Worm (Caenorhabditis elegans) whole organism, L3 larva: ENCODE data around the gene ZC13.10.
A peak's percentile ranks its signal among the peaks of the same experiment; 100 is the strongest.

Experiments
- R02D3.7 ChIP-seq: fragments of 150-350 bp; optimal IDR thresholded peaks from 2 replicates; lab custom pipeline; 2014; ENCODE audit warnings: missing biosample characterization, missing genetic modification characterization
- ZK546.5 ChIP-seq: sonication (generic microtip); optimal IDR thresholded peaks from 2 replicates; lab custom pipeline; 2017; ENCODE audit warnings: missing biosample characterization, missing genetic modification characterization
- aly-2 ChIP-seq: fragments of 150-350 bp; optimal IDR thresholded peaks from 2 replicates; lab custom pipeline; 2014; ENCODE audit warnings: missing biosample characterization, missing genetic modification characterization
- ceh-16 ChIP-seq: sonication (generic microtip); optimal IDR thresholded peaks from 2 replicates; lab custom pipeline; 2017; ENCODE audit warnings: missing biosample characterization, missing genetic modification characterization
- daf-12 ChIP-seq: fragments of 150-350 bp; optimal IDR thresholded peaks from 2 replicates; lab custom pipeline; 2014; ENCODE audit warnings: missing biosample characterization, missing genetic modification reagents, missing genetic modification characterization
- egl-27 ChIP-seq: sonication (generic microtip); optimal IDR thresholded peaks from 4 replicates; lab custom pipeline; 2017; ENCODE audit warnings: missing biosample characterization, missing genetic modification reagents, missing genetic modification characterization
- egl-5 ChIP-seq: fragments of 150-350 bp; optimal IDR thresholded peaks from 2 replicates; lab custom pipeline; 2017; ENCODE audit warnings: missing biosample characterization, missing genetic modification reagents, missing genetic modification characterization, inconsistent platforms
- elt-2 ChIP-seq: sonication (generic microtip); optimal IDR thresholded peaks from 2 replicates; lab custom pipeline; 2016; ENCODE audit warnings: missing genetic modification reagents, mild to moderate bottlenecking, missing genetic modification characterization, missing compliant biosample characterization
- eor-1 ChIP-seq, 2 experiments: fragments of 150-350 bp; optimal IDR thresholded peaks; 2 replicates each; lab custom pipeline; 2014 to 2018; ENCODE audit warnings: missing biosample characterization in 2 of 2, missing genetic modification characterization in 2 of 2
- fkh-10 ChIP-seq: sonication (generic microtip); optimal IDR thresholded peaks from 2 replicates; lab custom pipeline; 2017; ENCODE audit warnings: missing biosample characterization, missing genetic modification reagents, missing genetic modification characterization
- fkh-2 ChIP-seq: fragments of 150-350 bp; optimal IDR thresholded peaks from 2 replicates; lab custom pipeline; 2014; ENCODE audit warnings: missing biosample characterization, missing genetic modification reagents, missing genetic modification characterization
- lin-39 ChIP-seq: fragments of 150-350 bp; optimal IDR thresholded peaks from 2 replicates; lab custom pipeline; 2018; ENCODE audit warnings: missing biosample characterization, missing genetic modification reagents, missing genetic modification characterization
- lsy-12 ChIP-seq: sonication (generic microtip); optimal IDR thresholded peaks from 2 replicates; lab custom pipeline; 2016; ENCODE audit warnings: mild to moderate bottlenecking, missing genetic modification characterization, missing compliant biosample characterization
- mml-1 ChIP-seq: fragments of 150-350 bp; sonication (generic microtip); optimal IDR thresholded peaks from 3 replicates; lab custom pipeline; 2014; ENCODE audit warnings: missing biosample characterization, missing genetic modification characterization
- nfya-1 ChIP-seq: sonication (generic microtip); optimal IDR thresholded peaks from 2 replicates; lab custom pipeline; 2017; ENCODE audit warnings: missing genetic modification characterization, mild to moderate bottlenecking, missing compliant biosample characterization, antibody characterized with exemption, moderate library complexity; ENCODE audit not compliant: insufficient read depth
- nhr-12 ChIP-seq: fragments of 150-350 bp; optimal IDR thresholded peaks from 2 replicates; lab custom pipeline; 2014; ENCODE audit warnings: missing biosample characterization, missing genetic modification characterization
- nhr-25 ChIP-seq: sonication (generic microtip); optimal IDR thresholded peaks from 2 replicates; lab custom pipeline; 2017; ENCODE audit warnings: missing biosample characterization, missing genetic modification characterization
- nhr-43 ChIP-seq: sonication (generic microtip); optimal IDR thresholded peaks from 2 replicates; lab custom pipeline; 2016; ENCODE audit warnings: mild to moderate bottlenecking, missing genetic modification characterization, missing compliant biosample characterization; ENCODE audit not compliant: poor library complexity, severe bottlenecking
- nhr-67 ChIP-seq: fragments of 150-350 bp; optimal IDR thresholded peaks from 2 replicates; lab custom pipeline; 2014; ENCODE audit warnings: missing biosample characterization, missing genetic modification characterization
- nhr-76 ChIP-seq: fragments of 150-350 bp; sonication (generic microtip); optimal IDR thresholded peaks from 5 replicates; lab custom pipeline; 2014; ENCODE audit warnings: missing biosample characterization, missing genetic modification characterization
- nhr-77 ChIP-seq: fragments of 150-350 bp; optimal IDR thresholded peaks from 2 replicates; lab custom pipeline; 2014; ENCODE audit warnings: missing biosample characterization, missing genetic modification characterization
- pha-4 ChIP-seq: fragments of 150-350 bp; optimal IDR thresholded peaks from 2 replicates; lab custom pipeline; 2014; ENCODE audit warnings: missing biosample characterization, missing genetic modification reagents, missing genetic modification characterization
- pqm-1 ChIP-seq: fragments of 150-350 bp; optimal IDR thresholded peaks from 2 replicates; lab custom pipeline; 2017; ENCODE audit warnings: missing biosample characterization, missing genetic modification characterization, inconsistent platforms
- sea-2 ChIP-seq: fragments of 150-350 bp; sonication (generic microtip); optimal IDR thresholded peaks from 4 replicates; lab custom pipeline; 2014; ENCODE audit warnings: missing biosample characterization, missing genetic modification reagents, missing genetic modification characterization
- skn-1 ChIP-seq: fragments of 150-350 bp; optimal IDR thresholded peaks from 2 replicates; lab custom pipeline; 2014; ENCODE audit warnings: missing biosample characterization, missing genetic modification characterization
- snpc-4 ChIP-seq: fragments of 150-350 bp; optimal IDR thresholded peaks from 2 replicates; lab custom pipeline; 2014; ENCODE audit warnings: missing biosample characterization, missing genetic modification characterization
- tbx-2 ChIP-seq: sonication (generic microtip); optimal IDR thresholded peaks from 2 replicates; lab custom pipeline; 2016; ENCODE audit warnings: mild to moderate bottlenecking, missing genetic modification characterization, missing compliant biosample characterization
- unc-39 ChIP-seq: sonication (generic microtip); optimal IDR thresholded peaks from 4 replicates; lab custom pipeline; 2017; ENCODE audit warnings: missing biosample characterization, missing genetic modification characterization
- unc-62 ChIP-seq: fragments of 150-350 bp; sonication (generic microtip); optimal IDR thresholded peaks from 4 replicates; lab custom pipeline; 2014; ENCODE audit warnings: missing biosample characterization, missing genetic modification reagents, missing genetic modification characterization
- zag-1 ChIP-seq: fragments of 150-350 bp; optimal IDR thresholded peaks from 2 replicates; lab custom pipeline; 2014; ENCODE audit warnings: missing biosample characterization, missing genetic modification characterization

The ZC13.10 gene

DNA sequence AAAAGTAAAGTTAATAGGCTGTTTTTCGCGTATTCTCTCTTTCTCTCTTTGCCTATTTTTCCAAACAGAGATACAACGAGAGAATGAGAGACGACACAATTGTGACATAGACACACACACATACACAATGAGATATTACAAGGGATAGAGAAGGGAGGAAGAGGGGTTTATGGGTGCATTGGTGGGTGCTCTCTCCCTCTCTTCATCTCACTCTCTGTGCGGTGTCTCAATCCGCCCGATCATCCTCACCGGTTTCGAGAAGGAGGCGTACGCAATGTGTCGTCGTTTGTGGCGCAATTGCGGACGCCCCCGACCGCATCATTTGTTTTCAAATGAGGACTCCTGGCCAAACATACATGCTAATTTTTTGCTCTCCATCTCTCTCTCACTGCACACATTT, 47.1 kb upstream of the ZC13.10 start (continued):
- TF ChIP-seq pqm-1 (tag; lab: Kevin White, UChicago) = no peak
- TF ChIP-seq egl-5 (tag; lab: Kevin White, UChicago) = peak; percentile 94
- peak; percentile 80 for TF ChIP-seq R02D3.7 (tag; lab: Kevin White, UChicago)
- peak; percentile 8 for TF ChIP-seq unc-39 (tag; lab: Kevin White, UChicago)
- peak; percentile 78 for TF ChIP-seq skn-1 (tag; lab: Kevin White, UChicago)
- TF ChIP-seq, all 47 proteins: peak for 32

- TF ChIP-seq elt-2 (tag; lab: Kevin White, UChicago) = no peak
- TF ChIP-seq lin-39 = no peak
- TF ChIP-seq egl-27 (tag; lab: Kevin White, UChicago) = no peak
- TF ChIP-seq ZK546.5 = no peak
- no peak for TF ChIP-seq daf-12 (tag; lab: Kevin White, UChicago)
- no peak for TF ChIP-seq nhr-67 (tag; lab: Kevin White, UChicago)
- no peak for TF ChIP-seq nhr-43 (tag; lab: Kevin White, UChicago)
- TF ChIP-seq nhr-77 (tag; lab: Kevin White, UChicago) = no peak
- no peak for TF ChIP-seq unc-39 (tag; lab: Kevin White, UChicago)
- no peak for TF ChIP-seq ceh-16 (tag; lab: Kevin White, UChicago)
- TF ChIP-seq unc-62 (GFP tag; lab: Kevin White, UChicago) = no peak
- TF ChIP-seq lsy-12 (tag; lab: Kevin White, UChicago) = no peak
- no peak for TF ChIP-seq pqm-1 (tag; lab: Kevin White, UChicago)
- TF ChIP-seq fkh-2 (tag; lab: Kevin White, UChicago) = no peak
- TF ChIP-seq nhr-76 = no peak
- no peak for TF ChIP-seq zag-1
- no peak for TF ChIP-seq mml-1 (tag; lab: Kevin White, UChicago)
- TF ChIP-seq nhr-25 (tag; lab: Kevin White, UChicago) = no peak
- no peak for TF ChIP-seq sea-2 (GFP tag; lab: Kevin White, UChicago)
Observed at ce11 chrX:948783-949182, 46.4 kb upstream of the ZC13.10 start, which contains the start of gene sms-2. Gene sms-2 (minus strand): TSS chrX:948883.

ce11 chrX:947885-948284, 45.5 kb upstream of the ZC13.10 start:
- TF ChIP-seq pha-4 (tag; lab: Kevin White, UChicago) (no peak), eor-1 (tag; optimal IDR thresholded peaks at IDR 0.05; lab: Kevin White, UChicago) (no peak), nhr-43 (tag; lab: Kevin White, UChicago) (no peak), aly-2 (tag; lab: Kevin White, UChicago) (no peak)

- peak; percentile 59 for TF ChIP-seq pqm-1 (tag; lab: Kevin White, UChicago)
- TF ChIP-seq lsy-12 (tag; lab: Kevin White, UChicago) = no peak
- TF ChIP-seq nfya-1 (tag; lab: Kevin White, UChicago) = peak; percentile 80
- no peak for TF ChIP-seq egl-5 (tag; lab: Kevin White, UChicago)
- peak; percentile 31 for TF ChIP-seq pha-4 (tag; lab: Kevin White, UChicago)
- TF ChIP-seq elt-2 (tag; lab: Kevin White, UChicago) = peak; percentile 80
Observed at ce11 chrX:945669-946068, 43.3 kb upstream of the ZC13.10 start.

DNA sequence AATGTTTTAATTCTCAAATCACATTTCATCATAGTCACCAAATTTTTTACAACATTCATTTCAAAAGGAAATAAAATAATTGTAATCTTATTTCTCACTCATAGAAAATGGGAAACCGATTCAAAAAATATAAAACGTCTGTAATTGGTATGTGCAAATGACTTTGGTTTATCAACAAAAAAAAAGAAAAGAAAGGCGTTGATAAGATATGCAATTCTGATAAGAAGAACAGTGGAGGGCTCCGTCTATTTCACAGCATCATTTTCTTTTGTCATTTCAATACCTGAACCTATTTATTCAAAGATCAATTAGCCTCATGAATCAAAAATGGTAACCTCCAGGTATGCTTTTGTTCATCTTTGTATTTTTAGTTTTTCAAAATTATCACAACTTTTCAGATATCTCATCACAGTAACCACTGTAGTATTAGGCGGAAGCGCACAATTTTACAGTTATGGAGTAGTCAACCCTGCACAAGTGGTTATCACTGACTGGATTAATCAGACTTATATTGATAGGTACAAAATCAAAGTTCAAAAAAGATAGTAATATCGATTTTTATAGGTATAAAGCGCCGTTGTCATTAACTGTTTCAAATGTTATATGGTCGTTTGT, 36.0 kb upstream of the ZC13.10 start, which contains the start of gene F53H8.3:
Gene F53H8.3 (plus strand): TSS at position 275 of the 615 bp plus-strand sequence.
- TF ChIP-seq elt-2 (tag; lab: Kevin White, UChicago) (peak; percentile 92), fkh-10 (no peak), pha-4 (tag; lab: Kevin White, UChicago) (peak; percentile 27), nhr-12 (tag; lab: Kevin White, UChicago) (no peak)

ce11 chrX:936013-936412, 33.6 kb upstream of the ZC13.10 start:
- TF ChIP-seq snpc-4 (peak; percentile 47), tbx-2 (no peak)
- TF ChIP-seq, all 47 proteins: peak for 1
